Fruit fly (Drosophila melanogaster) whole organism, embryonic: ENCODE data around the gene Polr3E.

Source experiments
- Ada2b ChIP-seq: fragments of 200-800 bp; sonication (Bioruptor generic); IDR thresholded peaks from 2 replicates; pipeline ENCODE4 v1.3.6; 2022; ENCODE audit warnings: missing biosample characterization, missing genetic modification characterization
- B-H1 ChIP-seq: fragments of 200-800 bp; sonication (Bioruptor generic); IDR thresholded peaks from 3 replicates; pipeline ENCODE4 v1.3.6; 2022; ENCODE audit warnings: missing biosample characterization, missing genetic modification characterization
- CG11695 ChIP-seq: fragments of 200-800 bp; sonication (Bioruptor generic); IDR thresholded peaks from 3 replicates; pipeline ENCODE4 v1.3.6; 2022; ENCODE audit warnings: missing biosample characterization, missing genetic modification characterization
- CG12219 ChIP-seq: fragments of 200-800 bp; sonication (Bioruptor generic); optimal IDR thresholded peaks from 3 replicates; lab custom pipeline; 2018; ENCODE audit warnings: missing biosample characterization, mild to moderate bottlenecking, missing genetic modification characterization
- CG13123 ChIP-seq: fragments of 200-800 bp; sonication (Bioruptor generic); optimal IDR thresholded peaks from 2 replicates; lab custom pipeline; 2016; ENCODE audit warnings: missing biosample characterization, missing genetic modification characterization
- CG14965 ChIP-seq: fragments of 200-800 bp; sonication (Bioruptor generic); optimal IDR thresholded peaks from 2 replicates; lab custom pipeline; 2016; ENCODE audit warnings: missing biosample characterization, missing genetic modification characterization, borderline replicate concordance
- CG16779 ChIP-seq: fragments of 200-800 bp; sonication (Bioruptor generic); IDR thresholded peaks from 2 replicates; pipeline ENCODE4 v1.3.6; 2022; ENCODE audit warnings: missing biosample characterization, missing genetic modification characterization
- CG16815 ChIP-seq: fragments of 200-800 bp; sonication (Bioruptor generic); optimal IDR thresholded peaks from 3 replicates; lab custom pipeline; 2017; ENCODE audit warnings: missing biosample characterization, mild to moderate bottlenecking, missing genetic modification characterization
- CG17385 ChIP-seq: fragments of 200-800 bp; sonication (Bioruptor generic); optimal IDR thresholded peaks from 3 replicates; lab custom pipeline; 2018; ENCODE audit warnings: missing biosample characterization, mild to moderate bottlenecking, missing genetic modification characterization
- CG17802 ChIP-seq: fragments of 200-800 bp; sonication (Bioruptor generic); optimal IDR thresholded peaks from 2 replicates; lab custom pipeline; 2018; ENCODE audit warnings: missing biosample characterization, mild to moderate bottlenecking, missing genetic modification characterization, moderate library complexity
- CG18764 ChIP-seq: fragments of 200-800 bp; sonication (Bioruptor generic); optimal IDR thresholded peaks from 3 replicates; lab custom pipeline; 2016; ENCODE audit warnings: missing biosample characterization, missing genetic modification characterization
- CG2116 ChIP-seq: fragments of 200-800 bp; sonication (Bioruptor generic); optimal IDR thresholded peaks from 3 replicates; lab custom pipeline; 2018; ENCODE audit warnings: missing biosample characterization, mild to moderate bottlenecking, missing genetic modification characterization
- CG4854 ChIP-seq: fragments of 200-800 bp; sonication (Bioruptor generic); optimal IDR thresholded peaks from 2 replicates; lab custom pipeline; 2016; ENCODE audit warnings: missing biosample characterization, missing genetic modification characterization, inconsistent platforms
- CG9215 ChIP-seq: fragments of 200-800 bp; sonication (Bioruptor generic); IDR thresholded peaks from 2 replicates; pipeline ENCODE4 v1.3.6; 2022; ENCODE audit warnings: missing biosample characterization, missing genetic modification characterization
- CG9817 ChIP-seq: fragments of 200-800 bp; sonication (Bioruptor generic); optimal IDR thresholded peaks from 2 replicates; lab custom pipeline; 2018; ENCODE audit warnings: missing biosample characterization, mild to moderate bottlenecking, missing genetic modification characterization, moderate library complexity
- Chrac-16 ChIP-seq: fragments of 200-800 bp; sonication (Bioruptor generic); optimal IDR thresholded peaks from 3 replicates; lab custom pipeline; 2016; ENCODE audit warnings: missing biosample characterization, missing genetic modification characterization
- Dref ChIP-seq: fragments of 200-800 bp; sonication (Bioruptor generic); IDR thresholded peaks from 2 replicates; pipeline ENCODE4 v1.3.6; 2022; ENCODE audit warnings: missing biosample characterization, missing genetic modification characterization
- H2.0 ChIP-seq: fragments of 200-800 bp; sonication (Bioruptor generic); IDR thresholded peaks from 2 replicates; pipeline ENCODE4 v1.3.6; 2022; ENCODE audit warnings: missing biosample characterization, missing genetic modification characterization
- HHEX ChIP-seq: fragments of 200-800 bp; sonication (Bioruptor generic); optimal IDR thresholded peaks from 3 replicates; lab custom pipeline; 2017; ENCODE audit warnings: missing biosample characterization, mild to moderate bottlenecking, missing genetic modification characterization, missing genetic modification reagents
- HLH4C ChIP-seq: fragments of 200-800 bp; sonication (Bioruptor generic); IDR thresholded peaks from 3 replicates; pipeline ENCODE4 v1.3.6; 2022; ENCODE audit warnings: missing biosample characterization, missing genetic modification characterization; ENCODE audit not compliant: partially characterized antibody
- HLHmδ ChIP-seq: fragments of 200-800 bp; sonication (Bioruptor generic); optimal IDR thresholded peaks from 2 replicates; lab custom pipeline; 2018; ENCODE audit warnings: missing biosample characterization, mild to moderate bottlenecking, missing genetic modification characterization, moderate library complexity
- Hand ChIP-seq: fragments of 200-800 bp; sonication (Bioruptor generic); optimal IDR thresholded peaks from 2 replicates; lab custom pipeline; 2017; ENCODE audit warnings: mild to moderate bottlenecking, missing biosample characterization, missing genetic modification reagents, missing genetic modification characterization
- Hr39 ChIP-seq: fragments of >200 bp; optimal IDR thresholded peaks from 2 replicates; lab custom pipeline; 2017
- Mad ChIP-seq: fragments of 200-800 bp; sonication (Bioruptor generic); optimal IDR thresholded peaks from 2 replicates; lab custom pipeline; 2016; ENCODE audit warnings: missing biosample characterization, missing genetic modification characterization
- Optix ChIP-seq: fragments of 200-800 bp; sonication (Bioruptor generic); IDR thresholded peaks from 3 replicates; pipeline ENCODE4 v1.3.6; 2022; ENCODE audit warnings: missing biosample characterization, missing genetic modification characterization
- PHDP ChIP-seq: fragments of 200-800 bp; sonication (Bioruptor generic); optimal IDR thresholded peaks from 3 replicates; lab custom pipeline; 2018; ENCODE audit warnings: missing biosample characterization, mild to moderate bottlenecking, missing genetic modification characterization, moderate library complexity
- Ravus ChIP-seq: fragments of 200-800 bp; sonication (Bioruptor generic); IDR thresholded peaks from 2 replicates; pipeline ENCODE4 v1.3.6; 2022; ENCODE audit warnings: missing biosample characterization, missing genetic modification characterization
- ash1 ChIP-seq: fragments of 200-800 bp; sonication (Bioruptor generic); optimal IDR thresholded peaks from 2 replicates; lab custom pipeline; 2018; ENCODE audit warnings: missing biosample characterization, mild to moderate bottlenecking, missing genetic modification characterization
- bcd ChIP-seq: fragments of 200-800 bp; sonication (Bioruptor generic); optimal IDR thresholded peaks from 2 replicates; lab custom pipeline; 2017; ENCODE audit warnings: missing biosample characterization, mild to moderate bottlenecking, missing genetic modification characterization
- chn ChIP-seq: fragments of 200-800 bp; sonication (Bioruptor generic); optimal IDR thresholded peaks from 2 replicates; lab custom pipeline; 2016; ENCODE audit warnings: missing biosample characterization, missing genetic modification characterization
- crp ChIP-seq, 2 experiments: fragments of 200-800 bp; sonication (Bioruptor generic); optimal IDR thresholded peaks; 2 replicates in 1 of 2; 3 replicates in 1 of 2; lab custom pipeline; 2017; ENCODE audit warnings: missing biosample characterization in 2 of 2, missing genetic modification characterization in 2 of 2, mild to moderate bottlenecking in 1 of 2, moderate library complexity in 1 of 2
- da ChIP-seq: fragments of 200-800 bp; sonication (Bioruptor generic); optimal IDR thresholded peaks from 2 replicates; lab custom pipeline; 2016; ENCODE audit warnings: missing biosample characterization, missing genetic modification characterization
- disco-r ChIP-seq: fragments of 200-800 bp; sonication (Bioruptor generic); optimal IDR thresholded peaks from 2 replicates; lab custom pipeline; 2016; ENCODE audit warnings: missing biosample characterization, missing genetic modification characterization
- dmrt11E ChIP-seq: fragments of 200-800 bp; sonication (Bioruptor generic); optimal IDR thresholded peaks from 3 replicates; lab custom pipeline; 2018; ENCODE audit warnings: missing biosample characterization, mild to moderate bottlenecking, missing genetic modification characterization, moderate library complexity
- eve ChIP-seq, 2 experiments: fragments of >200 bp; optimal IDR thresholded peaks; 2 replicates each; lab custom pipeline; 2017; ENCODE audit warnings: missing biosample characterization in 2 of 2, missing genetic modification characterization in 2 of 2
- fd96Cb ChIP-seq: fragments of 200-800 bp; sonication (Bioruptor generic); optimal IDR thresholded peaks from 2 replicates; lab custom pipeline; 2018; ENCODE audit warnings: missing biosample characterization, mild to moderate bottlenecking, missing genetic modification characterization, moderate library complexity
- gsb ChIP-seq: fragments of 200-800 bp; sonication (Bioruptor generic); IDR thresholded peaks from 2 replicates; pipeline ENCODE4 v1.3.6; 2022; ENCODE audit warnings: missing biosample characterization, missing genetic modification characterization
- gt ChIP-seq: fragments of 200-800 bp; sonication (Bioruptor generic); IDR thresholded peaks from 2 replicates; pipeline ENCODE4 v1.3.6; 2022; ENCODE audit warnings: missing biosample characterization, missing genetic modification characterization
- kah ChIP-seq: fragments of 200-800 bp; sonication (Bioruptor generic); optimal IDR thresholded peaks from 2 replicates; lab custom pipeline; 2018; ENCODE audit warnings: missing biosample characterization, mild to moderate bottlenecking, missing genetic modification characterization
- knrl ChIP-seq: fragments of 200-800 bp; sonication (Bioruptor generic); IDR thresholded peaks from 3 replicates; pipeline ENCODE4 v1.3.6; 2022; ENCODE audit warnings: missing biosample characterization, missing genetic modification characterization; ENCODE audit not compliant: partially characterized antibody
- nerfin-1 ChIP-seq: fragments of 200-800 bp; sonication (Bioruptor generic); optimal IDR thresholded peaks from 3 replicates; lab custom pipeline; 2019; ENCODE audit warnings: missing biosample characterization, mild to moderate bottlenecking, missing genetic modification characterization, moderate library complexity
- pfk ChIP-seq: fragments of 200-800 bp; sonication (Bioruptor generic); optimal IDR thresholded peaks from 2 replicates; lab custom pipeline; 2018; ENCODE audit warnings: missing biosample characterization, mild to moderate bottlenecking, missing genetic modification characterization, moderate library complexity
- pho ChIP-seq: fragments of 200-800 bp; sonication (Bioruptor generic); optimal IDR thresholded peaks from 2 replicates; lab custom pipeline; 2016; ENCODE audit warnings: missing biosample characterization, missing genetic modification characterization
- pnt ChIP-seq: fragments of 200-800 bp; sonication (Bioruptor generic); optimal IDR thresholded peaks from 3 replicates; lab custom pipeline; 2016; ENCODE audit warnings: missing biosample characterization, missing genetic modification characterization
- pzg ChIP-seq: fragments of 200-800 bp; sonication (Bioruptor generic); optimal IDR thresholded peaks from 3 replicates; lab custom pipeline; 2018; ENCODE audit warnings: missing biosample characterization, mild to moderate bottlenecking, missing genetic modification characterization, moderate library complexity
- sim ChIP-seq: fragments of 200-800 bp; sonication (Bioruptor generic); IDR thresholded peaks from 2 replicates; pipeline ENCODE4 v1.3.6; 2022; ENCODE audit warnings: missing biosample characterization, missing genetic modification characterization
- stc ChIP-seq: fragments of 200-800 bp; sonication (Bioruptor generic); IDR thresholded peaks from 2 replicates; pipeline ENCODE4 v1.3.6; 2022; ENCODE audit warnings: missing biosample characterization, missing genetic modification characterization
- stwl ChIP-seq: fragments of 200-800 bp; sonication (Bioruptor generic); optimal IDR thresholded peaks from 3 replicates; lab custom pipeline; 2018; ENCODE audit warnings: missing biosample characterization, mild to moderate bottlenecking, missing genetic modification characterization, moderate library complexity
- tx ChIP-seq: fragments of 200-800 bp; sonication (Bioruptor generic); optimal IDR thresholded peaks from 2 replicates; lab custom pipeline; 2016; ENCODE audit warnings: missing biosample characterization, missing genetic modification characterization
- yki ChIP-seq: fragments of >200 bp; optimal IDR thresholded peaks from 3 replicates; lab custom pipeline; 2018

Polr3E gene

DNA sequence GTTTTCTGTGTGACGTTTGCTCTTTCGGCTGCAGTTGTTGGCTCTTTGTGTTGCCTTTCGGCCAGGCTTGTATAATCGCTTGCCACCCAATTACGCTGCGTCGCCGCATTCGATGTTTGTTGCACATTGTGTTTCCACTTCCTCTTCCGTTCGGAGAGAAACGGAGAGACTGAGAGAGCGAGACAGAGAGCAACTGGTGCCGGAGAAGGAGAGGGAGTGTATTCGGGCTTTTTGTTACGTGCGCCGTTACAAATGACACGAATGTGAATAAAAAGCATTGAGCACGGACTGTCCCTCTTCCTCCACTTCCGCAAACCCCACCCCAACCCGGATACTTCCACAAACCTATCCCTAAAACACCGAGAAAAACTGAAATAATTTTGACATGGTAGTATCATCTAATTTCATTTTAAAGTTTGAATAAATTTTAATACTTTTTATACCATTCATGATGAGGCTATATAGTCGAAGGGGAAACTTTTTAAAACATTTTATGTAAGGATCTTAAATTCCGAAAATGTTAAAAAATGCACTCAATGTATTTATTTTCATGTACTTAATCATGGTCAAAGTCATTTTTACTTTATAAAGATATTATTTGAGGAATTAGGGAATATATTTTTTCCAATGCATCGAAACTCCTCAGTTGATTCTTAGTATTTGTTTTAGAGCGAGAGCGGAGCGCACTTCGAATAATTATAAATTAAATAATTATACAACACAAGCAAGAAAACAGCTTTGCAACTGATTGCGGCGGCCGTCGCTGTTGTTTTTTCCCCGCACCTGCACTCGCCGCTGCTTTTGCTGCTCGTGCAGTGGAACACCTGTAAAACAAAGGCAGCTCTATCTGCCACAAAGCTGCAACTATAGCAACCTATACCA, 28.8 kb downstream of the Polr3E start (continued):
- TF ChIP-seq knrl (GFP tag; lab: Robert Waterston, UW) (no peak), Ada2b (GFP tag; lab: Robert Waterston, UW) (no peak), eve (GFP tag; optimal IDR thresholded peaks at IDR 0.05; lab: Kevin White, UChicago) (no peak), CG13123 (GFP tag; lab: Kevin White, UChicago) (no peak), CG9215 (no peak), CG2116 (GFP tag; lab: Kevin White, UChicago) (no peak), CG18764 (no peak), pzg (GFP tag; lab: Kevin White, UChicago) (no peak), Chrac-16 (GFP tag; lab: Kevin White, UChicago) (no peak), CG4854 (GFP tag; lab: Kevin White, UChicago) (no peak), gsb (GFP tag; lab: Robert Waterston, UW) (no peak), CG12219 (GFP tag; lab: Kevin White, UChicago) (no peak), H2.0 (GFP tag; lab: Robert Waterston, UW) (no peak), Optix (no peak), Hr39 (no peak), Hand (GFP tag; lab: Kevin White, UChicago) (no peak), kah (GFP tag; lab: Kevin White, UChicago) (no peak), nerfin-1 (tag; lab: Kevin White, UChicago) (no peak), ash1 (GFP tag; lab: Kevin White, UChicago) (no peak), crp (GFP tag; optimal IDR thresholded peaks at IDR 0.05; lab: Kevin White, UChicago) (no peak), PHDP (tag; lab: Kevin White, UChicago) (no peak), bcd (no peak), stwl (tag; lab: Kevin White, UChicago) (no peak), gt (GFP tag; lab: Robert Waterston, UW) (no peak), HLHmδ (GFP tag; lab: Kevin White, UChicago) (no peak), stc (GFP tag; lab: Robert Waterston, UW) (no peak), sim (no peak), chn (no peak), B-H1 (no peak; the same call in 2 of the 3 replicates), CG16779 (0 out of 2 replicates have a peak, but pooled peaks have one; percentile 13), Dref (GFP tag; lab: Robert Waterston, UW) (no peak), pfk (GFP tag; lab: Kevin White, UChicago) (no peak), dmrt11E (tag; lab: Kevin White, UChicago) (no peak), Ravus (GFP tag; lab: Robert Waterston, UW) (no peak), HLH4C (GFP tag; lab: Robert Waterston, UW) (no peak), CG17802 (tag; lab: Kevin White, UChicago) (no peak), CG16815 (GFP tag; lab: Kevin White, UChicago) (no peak), CG11695 (GFP tag; lab: Robert Waterston, UW) (0 out of 3 replicates have a peak, but pooled peaks have one; percentile 7), CG17385 (GFP tag; lab: Kevin White, UChicago) (no peak), disco-r (GFP tag; lab: Kevin White, UChicago) (no peak), fd96Cb (tag; lab: Kevin White, UChicago) (peak; percentile 35), da (GFP tag; lab: Kevin White, UChicago) (no peak), CG9817 (tag; lab: Kevin White, UChicago) (no peak), pho (no peak), HHEX (GFP tag; lab: Kevin White, UChicago) (no peak), tx (no peak), pnt (no peak), CG14965 (no peak), yki (lab: Kevin White, UChicago) (no peak), Mad (GFP tag; lab: Kevin White, UChicago) (no peak)
